Fruit fly (Drosophila melanogaster) whole organism, embryonic: ENCODE data around the gene Lim3.
A peak's percentile ranks its signal among the peaks of the same experiment; 100 is the strongest.

Experiments used
- Adf1 ChIP-seq: fragments of 200-800 bp; sonication (Bioruptor generic); IDR thresholded peaks from 2 replicates; pipeline ENCODE4 v1.3.6; 2022; ENCODE audit warnings: missing biosample characterization, missing genetic modification characterization
- Atf6 ChIP-seq: fragments of 200-800 bp; sonication (Bioruptor generic); IDR thresholded peaks from 2 replicates; pipeline ENCODE4 v1.3.6; 2022; ENCODE audit warnings: missing biosample characterization, missing genetic modification characterization
- CG10959 ChIP-seq: fragments of 200-800 bp; sonication (Bioruptor generic); IDR thresholded peaks from 2 replicates; pipeline ENCODE4 v1.3.6; 2022; ENCODE audit warnings: missing biosample characterization, missing genetic modification characterization
- CG11695 ChIP-seq: fragments of 200-800 bp; sonication (Bioruptor generic); IDR thresholded peaks from 3 replicates; pipeline ENCODE4 v1.3.6; 2022; ENCODE audit warnings: missing biosample characterization, missing genetic modification characterization
- CG12104 ChIP-seq: fragments of 200-800 bp; sonication (Bioruptor generic); optimal IDR thresholded peaks from 3 replicates; lab custom pipeline; 2016; ENCODE audit warnings: missing biosample characterization, missing genetic modification characterization
- CG12769 ChIP-seq: fragments of 200-800 bp; sonication (Bioruptor generic); optimal IDR thresholded peaks from 2 replicates; lab custom pipeline; 2019; ENCODE audit warnings: missing biosample characterization, mild to moderate bottlenecking, missing genetic modification characterization, moderate library complexity
- CG15073 ChIP-seq: fragments of 200-800 bp; sonication (Bioruptor generic); optimal IDR thresholded peaks from 2 replicates; lab custom pipeline; 2016; ENCODE audit warnings: missing biosample characterization, missing genetic modification characterization
- CG17361 ChIP-seq: fragments of 200-800 bp; sonication (Bioruptor generic); IDR thresholded peaks from 3 replicates; pipeline ENCODE4 v1.3.6; 2022; ENCODE audit warnings: missing biosample characterization, missing genetic modification characterization
- CG17568 ChIP-seq: fragments of 200-800 bp; sonication (Bioruptor generic); optimal IDR thresholded peaks from 2 replicates; lab custom pipeline; 2018; ENCODE audit warnings: missing biosample characterization, mild to moderate bottlenecking, missing genetic modification characterization, moderate library complexity
- CG30020 ChIP-seq: fragments of 200-800 bp; optimal IDR thresholded peaks from 2 replicates; lab custom pipeline; 2019; ENCODE audit warnings: missing biosample characterization, mild to moderate bottlenecking, missing genetic modification characterization, moderate library complexity
- CG32532 ChIP-seq: fragments of 200-800 bp; sonication (Bioruptor generic); IDR thresholded peaks from 2 replicates; pipeline ENCODE4 v1.3.6; 2022; ENCODE audit warnings: missing biosample characterization, missing genetic modification characterization
- CG3726 ChIP-seq: fragments of 200-800 bp; sonication (Bioruptor generic); IDR thresholded peaks from 3 replicates; pipeline ENCODE4, ENCODE4 v1.3.6; 2022; ENCODE audit warnings: missing biosample characterization, missing genetic modification characterization
- CG6791 ChIP-seq: fragments of 200-800 bp; sonication (Bioruptor generic); IDR thresholded peaks from 3 replicates; pipeline ENCODE4 v1.3.6; 2022; ENCODE audit warnings: missing biosample characterization, missing genetic modification characterization; ENCODE audit not compliant: partially characterized antibody
- CG8281 ChIP-seq: fragments of 200-800 bp; sonication (Bioruptor generic); optimal IDR thresholded peaks from 2 replicates; lab custom pipeline; 2018; ENCODE audit warnings: missing biosample characterization, mild to moderate bottlenecking, missing genetic modification characterization, moderate library complexity
- CG8765 ChIP-seq: fragments of 200-800 bp; sonication (Bioruptor generic); IDR thresholded peaks from 2 replicates; pipeline ENCODE4 v1.3.6; 2022; ENCODE audit warnings: missing biosample characterization, missing genetic modification characterization
- CG9437 ChIP-seq: fragments of 200-800 bp; sonication (Bioruptor generic); optimal IDR thresholded peaks from 2 replicates; lab custom pipeline; 2018; ENCODE audit warnings: missing biosample characterization, mild to moderate bottlenecking, missing genetic modification characterization
- Dip2 ChIP-seq: fragments of 200-800 bp; sonication (Bioruptor generic); IDR thresholded peaks from 2 replicates; pipeline ENCODE4 v1.3.6; 2022; ENCODE audit warnings: missing biosample characterization, missing genetic modification characterization
- HLH4C ChIP-seq: fragments of 200-800 bp; sonication (Bioruptor generic); IDR thresholded peaks from 3 replicates; pipeline ENCODE4 v1.3.6; 2022; ENCODE audit warnings: missing biosample characterization, missing genetic modification characterization; ENCODE audit not compliant: partially characterized antibody
- HmgD ChIP-seq: fragments of 200-800 bp; sonication (Bioruptor generic); optimal IDR thresholded peaks from 3 replicates; lab custom pipeline; 2016; ENCODE audit warnings: missing biosample characterization, missing genetic modification characterization
- HmgZ ChIP-seq: fragments of 200-800 bp; sonication (Bioruptor generic); optimal IDR thresholded peaks from 2 replicates; lab custom pipeline; 2018; ENCODE audit warnings: missing biosample characterization, mild to moderate bottlenecking, missing genetic modification characterization
- Kr ChIP-seq: fragments of 200-800 bp; sonication (Bioruptor generic); optimal IDR thresholded peaks from 2 replicates; lab custom pipeline; 2017; ENCODE audit warnings: missing biosample characterization, mild to moderate bottlenecking, missing genetic modification characterization
- MBD-R2 ChIP-seq: fragments of 200-800 bp; sonication (Bioruptor generic); IDR thresholded peaks from 2 replicates; pipeline ENCODE4 v1.3.6; 2022; ENCODE audit warnings: missing biosample characterization, missing genetic modification characterization
- Med ChIP-seq: fragments of 200-800 bp; sonication (Bioruptor generic); peaks from one replicate; lab custom pipeline; 2016; ENCODE audit warnings: missing biosample characterization, missing genetic modification characterization, mild to moderate bottlenecking, inconsistent platforms, moderate library complexity
- Nf-YB ChIP-seq: fragments of 200-800 bp; sonication (Bioruptor generic); optimal IDR thresholded peaks from 3 replicates; lab custom pipeline; 2019; ENCODE audit warnings: missing biosample characterization, mild to moderate bottlenecking, missing genetic modification characterization, moderate library complexity
- Pdp1 ChIP-seq, 2 experiments: fragments of 200-800 bp; sonication (Bioruptor generic); optimal IDR thresholded peaks; 3 replicates each; lab custom pipeline; 2016; ENCODE audit warnings: missing biosample characterization in 2 of 2, missing genetic modification characterization in 2 of 2, mild to moderate bottlenecking in 1 of 2, moderate library complexity in 1 of 2
- Scr ChIP-seq: fragments of 200-800 bp; sonication (Bioruptor generic); IDR thresholded peaks from 2 replicates; pipeline ENCODE4 v1.3.6; 2022; ENCODE audit warnings: missing biosample characterization, missing genetic modification characterization; ENCODE audit not compliant: partially characterized antibody
- YL-1 ChIP-seq: fragments of 200-800 bp; sonication (Bioruptor generic); optimal IDR thresholded peaks from 3 replicates; lab custom pipeline; 2017; ENCODE audit warnings: missing biosample characterization, mild to moderate bottlenecking, missing genetic modification characterization
- abd-A ChIP-seq: fragments of 200-800 bp; sonication (Bioruptor generic); optimal IDR thresholded peaks from 3 replicates; lab custom pipeline; 2019; ENCODE audit warnings: missing biosample characterization, mild to moderate bottlenecking, missing genetic modification characterization, moderate library complexity
- ap ChIP-seq: fragments of 200-800 bp; sonication (Bioruptor generic); IDR thresholded peaks from 2 replicates; pipeline ENCODE4 v1.3.6; 2022; ENCODE audit warnings: missing biosample characterization, missing genetic modification characterization
- crol ChIP-seq: fragments of 200-800 bp; sonication (Bioruptor generic); IDR thresholded peaks from 2 replicates; pipeline ENCODE4 v1.3.6; 2022; ENCODE audit warnings: missing biosample characterization, missing genetic modification characterization
- crp ChIP-seq, 2 experiments: fragments of 200-800 bp; sonication (Bioruptor generic); optimal IDR thresholded peaks; 2 replicates in 1 of 2; 3 replicates in 1 of 2; lab custom pipeline; 2017; ENCODE audit warnings: missing biosample characterization in 2 of 2, missing genetic modification characterization in 2 of 2, mild to moderate bottlenecking in 1 of 2, moderate library complexity in 1 of 2
- ftz-f1 ChIP-seq: fragments of 200-800 bp; sonication (Bioruptor generic); optimal IDR thresholded peaks from 2 replicates; lab custom pipeline; 2016; ENCODE audit warnings: missing biosample characterization, missing genetic modification characterization
- fu2 ChIP-seq: fragments of 200-800 bp; sonication (Bioruptor generic); optimal IDR thresholded peaks from 2 replicates; lab custom pipeline; 2016; ENCODE audit warnings: missing biosample characterization, missing genetic modification characterization
- gcm ChIP-seq: fragments of 200-800 bp; sonication (Bioruptor generic); optimal IDR thresholded peaks from 2 replicates; lab custom pipeline; 2019; ENCODE audit warnings: missing biosample characterization, mild to moderate bottlenecking, missing genetic modification characterization, moderate library complexity
- grn ChIP-seq: fragments of 200-800 bp; sonication (Bioruptor generic); optimal IDR thresholded peaks from 3 replicates; lab custom pipeline; 2017; ENCODE audit warnings: missing biosample characterization, missing genetic modification characterization
- ham ChIP-seq: fragments of 200-800 bp; sonication (Bioruptor generic); IDR thresholded peaks from 2 replicates; pipeline ENCODE4 v1.3.6; 2022; ENCODE audit warnings: missing biosample characterization, missing genetic modification characterization
- her ChIP-seq: fragments of 200-800 bp; sonication (Bioruptor generic); optimal IDR thresholded peaks from 2 replicates; lab custom pipeline; 2016; ENCODE audit warnings: missing biosample characterization, missing genetic modification characterization
- kni ChIP-seq: fragments of 200-800 bp; sonication (Bioruptor generic); optimal IDR thresholded peaks from 3 replicates; lab custom pipeline; 2017; ENCODE audit warnings: mild to moderate bottlenecking, missing biosample characterization, missing genetic modification reagents, missing genetic modification characterization
- lilli ChIP-seq: fragments of 200-800 bp; sonication (Bioruptor generic); optimal IDR thresholded peaks from 3 replicates; lab custom pipeline; 2016; ENCODE audit warnings: missing biosample characterization, missing genetic modification characterization
- mld ChIP-seq: fragments of 200-800 bp; sonication (Bioruptor generic); IDR thresholded peaks from 3 replicates; pipeline ENCODE4 v1.3.6; 2022; ENCODE audit warnings: missing biosample characterization, missing genetic modification characterization; ENCODE audit not compliant: partially characterized antibody
- nom ChIP-seq: fragments of 200-800 bp; sonication (Bioruptor generic); optimal IDR thresholded peaks from 2 replicates; lab custom pipeline; 2017; ENCODE audit warnings: missing biosample characterization, missing genetic modification characterization, mild to moderate bottlenecking, moderate library complexity, missing genetic modification reagents
- rib ChIP-seq: fragments of 200-800 bp; sonication (Bioruptor generic); IDR thresholded peaks from 2 replicates; pipeline ENCODE4 v1.3.6; 2022; ENCODE audit warnings: missing biosample characterization, missing genetic modification characterization
- sc ChIP-seq, 3 experiments: fragments of >200 bp in 2 of 3; fragments of 200-800 bp in 1 of 3; sonication (Bioruptor generic) in 1 of 3; optimal IDR thresholded peaks; 2 replicates in 2 of 3; 3 replicates in 1 of 3; lab custom pipeline; 2017; ENCODE audit warnings: mild to moderate bottlenecking in 1 of 3, missing biosample characterization in 1 of 3, missing genetic modification characterization in 1 of 3, missing genetic modification reagents in 1 of 3
- sr ChIP-seq: fragments of 200-800 bp; sonication (Bioruptor generic); IDR thresholded peaks from 3 replicates; pipeline ENCODE4 v1.3.6; 2022; ENCODE audit warnings: missing biosample characterization, missing genetic modification characterization
- ssp ChIP-seq: fragments of 200-800 bp; sonication (Bioruptor generic); IDR thresholded peaks from 2 replicates; pipeline ENCODE4 v1.3.6; 2022; ENCODE audit warnings: missing biosample characterization, missing genetic modification characterization
- tgo ChIP-seq: fragments of 200-800 bp; sonication (Bioruptor generic); IDR thresholded peaks from 3 replicates; pipeline ENCODE4 v1.3.6; 2022; ENCODE audit warnings: missing biosample characterization, missing genetic modification characterization
- tll ChIP-seq, 2 experiments: fragments of 200-800 bp in 1 of 2; fragments of >200 bp in 1 of 2; sonication (Bioruptor generic) in 1 of 2; optimal IDR thresholded peaks; 2 replicates each; lab custom pipeline; 2017 to 2019; ENCODE audit warnings: missing biosample characterization in 2 of 2, missing genetic modification characterization in 2 of 2, mild to moderate bottlenecking in 1 of 2, moderate library complexity in 1 of 2
- tna ChIP-seq: fragments of 200-800 bp; sonication (Bioruptor generic); IDR thresholded peaks from 2 replicates; pipeline ENCODE4 v1.3.6; 2022; ENCODE audit warnings: missing biosample characterization, missing genetic modification characterization; ENCODE audit not compliant: partially characterized antibody
- z ChIP-seq: fragments of 200-800 bp; sonication (Bioruptor generic); IDR thresholded peaks from 3 replicates; pipeline ENCODE4 v1.3.6; 2022; ENCODE audit warnings: missing biosample characterization, missing genetic modification characterization

Lim3 gene

DNA sequence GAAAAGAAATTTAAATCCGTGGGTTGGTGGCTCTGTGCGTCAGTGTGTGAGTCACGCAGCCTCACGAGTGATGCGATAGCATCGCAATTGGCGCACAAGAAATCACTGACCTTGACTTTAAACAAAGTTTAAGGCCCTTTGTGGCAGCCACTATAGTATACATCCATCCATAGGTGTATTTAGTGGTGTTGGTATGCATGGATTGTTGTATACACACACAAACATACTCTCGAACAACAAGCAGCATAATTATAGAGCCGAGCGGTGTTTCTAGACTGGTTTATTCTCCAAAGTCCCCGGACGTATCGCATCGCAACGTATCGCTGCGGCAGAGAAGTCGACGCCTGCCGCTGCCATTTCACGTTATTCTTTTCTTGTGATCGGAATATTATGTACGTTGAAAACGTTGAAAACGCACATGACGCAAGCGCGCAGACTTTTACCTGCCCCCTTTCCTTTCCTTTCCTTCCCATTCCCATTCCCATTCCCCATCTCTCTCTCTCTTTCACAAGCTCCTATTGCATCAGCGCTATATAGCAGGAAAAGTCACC, 48.6 kb upstream of the Lim3 start (continued):
- peak in 1 of 2 experiments; percentile 80 for TF ChIP-seq Pdp1 (GFP tag; optimal IDR thresholded peaks at IDR 0.05; lab: Kevin White, UChicago)
- TF ChIP-seq rib (GFP tag; lab: Robert Waterston, UW) = peak; percentile 28; the same call in 1 of the 2 replicates
- peak; percentile 76 for TF ChIP-seq Med (GFP tag; lab: Kevin White, UChicago)
- peak in 1 of 2 experiments; percentile 74 for TF ChIP-seq tll (GFP tag; optimal IDR thresholded peaks at IDR 0.05; lab: Kevin White, UChicago)
- peak; percentile 44; the same call in 1 of the 3 replicates for TF ChIP-seq CG6791 (GFP tag; lab: Robert Waterston, UW)
- TF ChIP-seq CG12104 = no peak
- peak; percentile 46 for TF ChIP-seq CG12769 (tag; lab: Kevin White, UChicago)
- peak; percentile 13 for TF ChIP-seq grn (GFP tag; lab: Kevin White, UChicago)
- TF ChIP-seq her = no peak
- TF ChIP-seq crol = peak; percentile 66
- TF ChIP-seq MBD-R2 (GFP tag; lab: Robert Waterston, UW) = 0 out of 2 replicates have a peak, but pooled peaks have one; percentile 8
- TF ChIP-seq z = 0 out of 3 replicates have a peak, but pooled peaks have one; percentile 44
- no peak for TF ChIP-seq Scr (GFP tag; lab: Robert Waterston, UW)
- no peak for TF ChIP-seq CG8765 (GFP tag; lab: Robert Waterston, UW)
- TF ChIP-seq crp (GFP tag; optimal IDR thresholded peaks at IDR 0.05; lab: Kevin White, UChicago) = no peak
- TF ChIP-seq Nf-YB (GFP tag; lab: Kevin White, UChicago) = no peak
- TF ChIP-seq nom (GFP tag; lab: Kevin White, UChicago) = peak; percentile 41
- TF ChIP-seq HmgZ (tag; lab: Kevin White, UChicago) = no peak
- TF ChIP-seq CG10959 (GFP tag; lab: Robert Waterston, UW) = no peak
- peak; percentile 28; the same call in 1 of the 2 replicates for TF ChIP-seq CG32532
- no peak for TF ChIP-seq Dip2 (GFP tag; lab: Robert Waterston, UW)
- TF ChIP-seq Adf1 (GFP tag; lab: Robert Waterston, UW) = peak; percentile 78
- TF ChIP-seq CG15073 (GFP tag; lab: Kevin White, UChicago) = no peak
- TF ChIP-seq kni = peak; percentile 90
- TF ChIP-seq CG3726 (GFP tag; lab: Robert Waterston, UW) = no peak
- no peak for TF ChIP-seq HLH4C (GFP tag; lab: Robert Waterston, UW)
- TF ChIP-seq gcm = no peak
- no peak for TF ChIP-seq Kr
- no peak for TF ChIP-seq CG17568
- peak; percentile 11 for TF ChIP-seq abd-A
- peak; percentile 4 for TF ChIP-seq CG8281
- no peak for TF ChIP-seq ham
- TF ChIP-seq fu2 (GFP tag; lab: Kevin White, UChicago) = no peak
- no peak for TF ChIP-seq CG17361 (GFP tag; lab: Robert Waterston, UW)
- no peak for TF ChIP-seq lilli
- 0 out of 3 replicates have a peak, but pooled peaks have one; percentile 39 for TF ChIP-seq mld (GFP tag; lab: Robert Waterston, UW)
- no peak for TF ChIP-seq CG30020
- TF ChIP-seq sc (optimal IDR thresholded peaks at IDR 0.05; lab: Kevin White, UChicago) = no peak
- no peak for TF ChIP-seq sc (GFP tag; optimal IDR thresholded peaks at IDR 0.05; lab: Kevin White, UChicago)
- TF ChIP-seq YL-1 (GFP tag; lab: Kevin White, UChicago) = no peak
- TF ChIP-seq HmgD (GFP tag; lab: Kevin White, UChicago) = no peak
- no peak for TF ChIP-seq ssp (GFP tag; lab: Robert Waterston, UW)
- TF ChIP-seq tna = 0 out of 2 replicates have a peak, but pooled peaks have one; percentile 32
- no peak for TF ChIP-seq CG11695 (GFP tag; lab: Robert Waterston, UW)
- TF ChIP-seq ap = no peak
- 0 out of 2 replicates have a peak, but pooled peaks have one; percentile 12 for TF ChIP-seq Atf6 (GFP tag; lab: Robert Waterston, UW)
- TF ChIP-seq sr (GFP tag; lab: Robert Waterston, UW) = no peak
- TF ChIP-seq tgo (GFP tag; lab: Robert Waterston, UW) = no peak
- TF ChIP-seq CG9437 (GFP tag; lab: Kevin White, UChicago) = peak; percentile 9
- peak; percentile 24 for TF ChIP-seq ftz-f1 (GFP tag; lab: Kevin White, UChicago)
